Worm (Caenorhabditis elegans) whole organism, L4/young adult: ENCODE measurements around the gene D1054.10.

ENCODE experiments used
- dao-5 ChIP-seq: sonication (generic microtip); optimal IDR thresholded peaks from 2 replicates; lab custom pipeline; 2016; ENCODE audit warnings: missing genotype, missing genetic modification characterization, moderate library complexity, missing compliant biosample characterization
- him-1 ChIP-seq: sonication (generic microtip); optimal IDR thresholded peaks from 2 replicates; lab custom pipeline; 2016; ENCODE audit warnings: missing genotype, missing genetic modification reagents, missing genetic modification characterization, missing compliant biosample characterization

ce11 chrV:10814333-10814732, 21.7 kb upstream of the D1054.10 start:
- TF ChIP-seq dao-5 (no peak), him-1 (tag; lab: Kevin White, UChicago) (no peak)
